Fruit fly (Drosophila melanogaster) whole organism, embryonic: Measurements from ENCODE around the gene Cyp40.

Experiments
- Awh ChIP-seq: fragments of 200-800 bp; sonication (Bioruptor generic); IDR thresholded peaks from 2 replicates; pipeline ENCODE4, ENCODE4 v1.3.6; 2022; ENCODE audit warnings: missing biosample characterization, missing genetic modification characterization
- B-H1 ChIP-seq: fragments of 200-800 bp; sonication (Bioruptor generic); IDR thresholded peaks from 3 replicates; pipeline ENCODE4 v1.3.6; 2022; ENCODE audit warnings: missing biosample characterization, missing genetic modification characterization
- CG11398 ChIP-seq: fragments of 200-800 bp; sonication (Bioruptor generic); optimal IDR thresholded peaks from 2 replicates; lab custom pipeline; 2016; ENCODE audit warnings: missing biosample characterization, missing genetic modification characterization
- CG14965 ChIP-seq: fragments of 200-800 bp; sonication (Bioruptor generic); optimal IDR thresholded peaks from 2 replicates; lab custom pipeline; 2016; ENCODE audit warnings: missing biosample characterization, missing genetic modification characterization, borderline replicate concordance
- CG15269 ChIP-seq: fragments of 200-800 bp; sonication (Bioruptor generic); optimal IDR thresholded peaks from 2 replicates; lab custom pipeline; 2018; ENCODE audit warnings: missing biosample characterization, mild to moderate bottlenecking, missing genetic modification characterization, moderate library complexity
- CG1792 ChIP-seq: fragments of 200-800 bp; sonication (Bioruptor generic); optimal IDR thresholded peaks from 2 replicates; lab custom pipeline; 2016; ENCODE audit warnings: missing biosample characterization, missing genetic modification characterization
- CG3163 ChIP-seq: fragments of 200-800 bp; sonication (Bioruptor generic); optimal IDR thresholded peaks from 3 replicates; lab custom pipeline; 2016; ENCODE audit warnings: missing biosample characterization, missing genetic modification characterization
- CG3407 ChIP-seq: fragments of 200-800 bp; sonication (Bioruptor generic); optimal IDR thresholded peaks from 2 replicates; lab custom pipeline; 2018; ENCODE audit warnings: missing biosample characterization, mild to moderate bottlenecking, missing genetic modification characterization
- CG4360 ChIP-seq: fragments of 200-800 bp; sonication (Bioruptor generic); IDR thresholded peaks from 2 replicates; pipeline ENCODE4 v1.3.6; 2022; ENCODE audit warnings: missing biosample characterization, missing genetic modification characterization
- CG6689 ChIP-seq: fragments of 200-800 bp; sonication (Bioruptor generic); IDR thresholded peaks from 2 replicates; pipeline ENCODE4 v1.3.6; 2022; ENCODE audit warnings: missing biosample characterization, missing genetic modification characterization
- CG6813 ChIP-seq: fragments of 200-800 bp; sonication (Bioruptor generic); optimal IDR thresholded peaks from 2 replicates; lab custom pipeline; 2017; ENCODE audit warnings: missing biosample characterization, missing genetic modification characterization, mild to moderate bottlenecking, moderate library complexity, missing genetic modification reagents
- CG8388 ChIP-seq: fragments of 200-800 bp; sonication (Bioruptor generic); optimal IDR thresholded peaks from 2 replicates; lab custom pipeline; 2019; ENCODE audit warnings: missing biosample characterization, mild to moderate bottlenecking, missing genetic modification characterization, moderate library complexity
- CG9817 ChIP-seq: fragments of 200-800 bp; sonication (Bioruptor generic); optimal IDR thresholded peaks from 2 replicates; lab custom pipeline; 2018; ENCODE audit warnings: missing biosample characterization, mild to moderate bottlenecking, missing genetic modification characterization, moderate library complexity
- CHES-1-like ChIP-seq: fragments of 200-800 bp; sonication (Bioruptor generic); optimal IDR thresholded peaks from 2 replicates; lab custom pipeline; 2016; ENCODE audit warnings: missing biosample characterization, missing genetic modification characterization
- Dp ChIP-seq: fragments of 200-800 bp; sonication (Bioruptor generic); optimal IDR thresholded peaks from 2 replicates; lab custom pipeline; 2018; ENCODE audit warnings: missing biosample characterization, mild to moderate bottlenecking, missing genetic modification characterization, moderate library complexity
- Dref ChIP-seq: fragments of 200-800 bp; sonication (Bioruptor generic); IDR thresholded peaks from 2 replicates; pipeline ENCODE4 v1.3.6; 2022; ENCODE audit warnings: missing biosample characterization, missing genetic modification characterization
- Fer2 ChIP-seq: fragments of 200-800 bp; sonication (Bioruptor generic); optimal IDR thresholded peaks from 2 replicates; lab custom pipeline; 2018; ENCODE audit warnings: missing biosample characterization, mild to moderate bottlenecking, missing genetic modification characterization, moderate library complexity
- Hmr ChIP-seq: fragments of 200-800 bp; sonication (Bioruptor generic); optimal IDR thresholded peaks from 3 replicates; lab custom pipeline; 2017; ENCODE audit warnings: mild to moderate bottlenecking, missing biosample characterization, missing genetic modification reagents, missing genetic modification characterization
- Jarid2 ChIP-seq: fragments of 200-800 bp; sonication (Bioruptor generic); optimal IDR thresholded peaks from 3 replicates; lab custom pipeline; 2017; ENCODE audit warnings: mild to moderate bottlenecking, missing biosample characterization, missing genetic modification reagents, missing genetic modification characterization
- NC2α ChIP-seq: fragments of 200-800 bp; sonication (Bioruptor generic); optimal IDR thresholded peaks from 2 replicates; lab custom pipeline; 2016; ENCODE audit warnings: missing biosample characterization, missing genetic modification characterization
- Nf-YC ChIP-seq: fragments of 200-800 bp; optimal IDR thresholded peaks from 3 replicates; lab custom pipeline; 2019; ENCODE audit warnings: missing biosample characterization, mild to moderate bottlenecking, missing genetic modification characterization, moderate library complexity
- Scr ChIP-seq: fragments of 200-800 bp; sonication (Bioruptor generic); IDR thresholded peaks from 2 replicates; pipeline ENCODE4 v1.3.6; 2022; ENCODE audit warnings: missing biosample characterization, missing genetic modification characterization; ENCODE audit not compliant: partially characterized antibody
- Stat92E ChIP-seq, 3 experiments: fragments of >200 bp in 2 of 3; fragments of 200-800 bp in 1 of 3; sonication (Bioruptor generic) in 1 of 3; optimal IDR thresholded peaks; 2 replicates each; lab custom pipeline; 2017 to 2019; ENCODE audit warnings: missing biosample characterization in 3 of 3, missing genetic modification characterization in 3 of 3, mild to moderate bottlenecking in 1 of 3, moderate library complexity in 1 of 3
- Usf ChIP-seq: fragments of 200-800 bp; sonication (Bioruptor generic); optimal IDR thresholded peaks from 2 replicates; lab custom pipeline; 2017; ENCODE audit warnings: missing genotype, missing biosample characterization, missing genetic modification characterization
- Xbp1 ChIP-seq: fragments of 200-800 bp; sonication (Bioruptor generic); optimal IDR thresholded peaks from 3 replicates; lab custom pipeline; 2016; ENCODE audit warnings: missing biosample characterization, mild to moderate bottlenecking, missing genetic modification characterization
- ab ChIP-seq: fragments of 200-800 bp; sonication (Bioruptor generic); optimal IDR thresholded peaks from 2 replicates; lab custom pipeline; 2016; ENCODE audit warnings: missing biosample characterization, missing genetic modification characterization
- aop ChIP-seq: fragments of 200-800 bp; sonication (Bioruptor generic); IDR thresholded peaks from 2 replicates; pipeline ENCODE4 v1.3.6; 2022; ENCODE audit warnings: missing biosample characterization, missing genetic modification characterization
- bab2 ChIP-seq: fragments of 200-800 bp; sonication (Bioruptor generic); optimal IDR thresholded peaks from 2 replicates; lab custom pipeline; 2016; ENCODE audit warnings: missing biosample characterization, missing genetic modification characterization
- br ChIP-seq: fragments of >200 bp; optimal IDR thresholded peaks from 2 replicates; lab custom pipeline; 2017
- cg ChIP-seq: fragments of 200-800 bp; sonication (Bioruptor generic); optimal IDR thresholded peaks from 3 replicates; lab custom pipeline; 2019; ENCODE audit warnings: missing biosample characterization, mild to moderate bottlenecking, missing genetic modification characterization, moderate library complexity
- chif ChIP-seq, 2 experiments: fragments of 200-800 bp; sonication (Bioruptor generic); optimal IDR thresholded peaks; 3 replicates each; lab custom pipeline; 2016; ENCODE audit warnings: missing biosample characterization in 2 of 2, missing genetic modification characterization in 2 of 2
- crp ChIP-seq, 2 experiments: fragments of 200-800 bp; sonication (Bioruptor generic); optimal IDR thresholded peaks; 2 replicates in 1 of 2; 3 replicates in 1 of 2; lab custom pipeline; 2017; ENCODE audit warnings: missing biosample characterization in 2 of 2, missing genetic modification characterization in 2 of 2, mild to moderate bottlenecking in 1 of 2, moderate library complexity in 1 of 2
- dm ChIP-seq: fragments of 200-800 bp; sonication (Bioruptor generic); optimal IDR thresholded peaks from 3 replicates; lab custom pipeline; 2016; ENCODE audit warnings: missing biosample characterization, missing genetic modification characterization
- dysf ChIP-seq: fragments of 200-800 bp; sonication (Bioruptor generic); IDR thresholded peaks from 3 replicates; pipeline ENCODE4 v1.3.6; 2022; ENCODE audit warnings: missing biosample characterization, missing genetic modification characterization
- ems ChIP-seq: fragments of 200-800 bp; sonication (Bioruptor generic); optimal IDR thresholded peaks from 3 replicates; lab custom pipeline; 2016; ENCODE audit warnings: missing biosample characterization, missing genetic modification characterization
- gcm ChIP-seq: fragments of 200-800 bp; sonication (Bioruptor generic); optimal IDR thresholded peaks from 2 replicates; lab custom pipeline; 2019; ENCODE audit warnings: missing biosample characterization, mild to moderate bottlenecking, missing genetic modification characterization, moderate library complexity
- ham ChIP-seq: fragments of 200-800 bp; sonication (Bioruptor generic); IDR thresholded peaks from 2 replicates; pipeline ENCODE4 v1.3.6; 2022; ENCODE audit warnings: missing biosample characterization, missing genetic modification characterization
- odd ChIP-seq: fragments of 200-800 bp; sonication (Bioruptor generic); optimal IDR thresholded peaks from 2 replicates; lab custom pipeline; 2017; ENCODE audit warnings: missing biosample characterization, mild to moderate bottlenecking, missing genetic modification characterization
- otp ChIP-seq: fragments of 200-800 bp; sonication (Bioruptor generic); IDR thresholded peaks from 3 replicates; pipeline ENCODE4, ENCODE4 v1.3.6; 2022; ENCODE audit warnings: missing biosample characterization, missing genetic modification characterization
- pfk ChIP-seq: fragments of 200-800 bp; sonication (Bioruptor generic); optimal IDR thresholded peaks from 2 replicates; lab custom pipeline; 2018; ENCODE audit warnings: missing biosample characterization, mild to moderate bottlenecking, missing genetic modification characterization, moderate library complexity
- pum ChIP-seq: fragments of 200-800 bp; sonication (Bioruptor generic); optimal IDR thresholded peaks from 2 replicates; lab custom pipeline; 2016; ENCODE audit warnings: missing biosample characterization, missing genetic modification characterization
- repo ChIP-seq: fragments of 200-800 bp; sonication (Bioruptor generic); optimal IDR thresholded peaks from 2 replicates; lab custom pipeline; 2016; ENCODE audit warnings: missing biosample characterization, missing genetic modification characterization
- shn ChIP-seq: fragments of 200-800 bp; sonication (Bioruptor generic); optimal IDR thresholded peaks from 3 replicates; lab custom pipeline; 2016; ENCODE audit warnings: missing biosample characterization, missing genetic modification characterization
- sim ChIP-seq: fragments of 200-800 bp; sonication (Bioruptor generic); IDR thresholded peaks from 2 replicates; pipeline ENCODE4 v1.3.6; 2022; ENCODE audit warnings: missing biosample characterization, missing genetic modification characterization
- sisA ChIP-seq: fragments of 200-800 bp; sonication (Bioruptor generic); IDR thresholded peaks from 2 replicates; pipeline ENCODE4 v1.3.6; 2022; ENCODE audit warnings: missing biosample characterization, missing genetic modification characterization
- sna ChIP-seq: fragments of 200-800 bp; sonication (Bioruptor generic); IDR thresholded peaks from 2 replicates; pipeline ENCODE4 v1.3.6; 2022; ENCODE audit warnings: missing biosample characterization, missing genetic modification characterization; ENCODE audit not compliant: partially characterized antibody
- sob ChIP-seq: fragments of 200-800 bp; sonication (Bioruptor generic); IDR thresholded peaks from 2 replicates; pipeline ENCODE4 v1.3.6; 2022; ENCODE audit warnings: missing biosample characterization, missing genetic modification characterization
- tll ChIP-seq, 2 experiments: fragments of 200-800 bp in 1 of 2; fragments of >200 bp in 1 of 2; sonication (Bioruptor generic) in 1 of 2; optimal IDR thresholded peaks; 2 replicates each; lab custom pipeline; 2017 to 2019; ENCODE audit warnings: missing biosample characterization in 2 of 2, missing genetic modification characterization in 2 of 2, mild to moderate bottlenecking in 1 of 2, moderate library complexity in 1 of 2
- toy ChIP-seq: fragments of 200-800 bp; sonication (Bioruptor generic); IDR thresholded peaks from 2 replicates; pipeline ENCODE4 v1.3.6; 2022; ENCODE audit warnings: missing biosample characterization, missing genetic modification characterization
- zen ChIP-seq: fragments of 200-800 bp; sonication (Bioruptor generic); optimal IDR thresholded peaks from 3 replicates; lab custom pipeline; 2018; ENCODE audit warnings: missing biosample characterization, mild to moderate bottlenecking, missing genetic modification characterization, moderate library complexity
- zf30C ChIP-seq: fragments of 200-800 bp; sonication (Bioruptor generic); optimal IDR thresholded peaks from 3 replicates; lab custom pipeline; 2018; ENCODE audit warnings: missing biosample characterization, mild to moderate bottlenecking, missing genetic modification characterization

Cyp40 gene

dm6 chr3L:9678007-9678497, 49.6 kb downstream of the Cyp40 start (continued):
- TF ChIP-seq CG1792 (GFP tag; lab: Kevin White, UChicago): no peak
- no peak for TF ChIP-seq sob (GFP tag; lab: Robert Waterston, UW)
- TF ChIP-seq toy (GFP tag; lab: Robert Waterston, UW): no peak
- no peak for TF ChIP-seq CG14965
- TF ChIP-seq otp (GFP tag; lab: Robert Waterston, UW): no peak
- peak; percentile 17 for TF ChIP-seq CG3163 (GFP tag; lab: Kevin White, UChicago)
- no peak for TF ChIP-seq CG9817 (tag; lab: Kevin White, UChicago)
- TF ChIP-seq Fer2 (tag; lab: Kevin White, UChicago): no peak
- no peak for TF ChIP-seq NC2α (GFP tag; lab: Kevin White, UChicago)
- TF ChIP-seq zen (tag; lab: Kevin White, UChicago): peak; percentile 4
- TF ChIP-seq dm (GFP tag; lab: Kevin White, UChicago): no peak
- TF ChIP-seq CHES-1-like (GFP tag; lab: Kevin White, UChicago): no peak
- TF ChIP-seq Scr (GFP tag; lab: Robert Waterston, UW): no peak
- TF ChIP-seq CG3407 (GFP tag; lab: Kevin White, UChicago): peak; percentile 0
- no peak for TF ChIP-seq repo
- TF ChIP-seq dysf (GFP tag; lab: Robert Waterston, UW): no peak
- no peak for TF ChIP-seq Stat92E (GFP tag; optimal IDR thresholded peaks at IDR 0.05; lab: Kevin White, UChicago)
- TF ChIP-seq CG8388: peak; percentile 68
- no peak for TF ChIP-seq chif (GFP tag; optimal IDR thresholded peaks at IDR 0.05; lab: Kevin White, UChicago)
- TF ChIP-seq ems (GFP tag; lab: Kevin White, UChicago): no peak
- no peak for TF ChIP-seq Dp (GFP tag; lab: Kevin White, UChicago)
- TF ChIP-seq CG6813 (GFP tag; lab: Kevin White, UChicago): peak; percentile 4
- TF ChIP-seq sisA (GFP tag; lab: Robert Waterston, UW): no peak
- no peak for TF ChIP-seq CG11398 (GFP tag; lab: Kevin White, UChicago)
- TF ChIP-seq pum: no peak
- TF ChIP-seq Hmr (GFP tag; lab: Kevin White, UChicago): no peak
- no peak for TF ChIP-seq odd (GFP tag; lab: Kevin White, UChicago)
- TF ChIP-seq shn (GFP tag; lab: Kevin White, UChicago): no peak
- peak; percentile 21 for TF ChIP-seq gcm (GFP tag; lab: Kevin White, UChicago)
- TF ChIP-seq CG4360 (GFP tag; lab: Robert Waterston, UW): no peak
- TF ChIP-seq Dref (GFP tag; lab: Robert Waterston, UW): no peak
- no peak for TF ChIP-seq zf30C (GFP tag; lab: Kevin White, UChicago)
- TF ChIP-seq B-H1: no peak
- TF ChIP-seq Awh (GFP tag; lab: Robert Waterston, UW): no peak
- TF ChIP-seq pfk (GFP tag; lab: Kevin White, UChicago): no peak
- TF ChIP-seq tll (GFP tag; optimal IDR thresholded peaks at IDR 0.05; lab: Kevin White, UChicago): peak in 1 of 2 experiments; percentile 42
- TF ChIP-seq ab (GFP tag; lab: Kevin White, UChicago): no peak
- no peak for TF ChIP-seq sna
- no peak for TF ChIP-seq CG15269 (tag; lab: Kevin White, UChicago)
- TF ChIP-seq br: no peak
- TF ChIP-seq sim: no peak
- no peak for TF ChIP-seq ham (GFP tag; lab: Robert Waterston, UW)
- no peak for TF ChIP-seq crp (GFP tag; optimal IDR thresholded peaks at IDR 0.05; lab: Kevin White, UChicago)
- no peak for TF ChIP-seq CG6689 (GFP tag; lab: Robert Waterston, UW)
- no peak for TF ChIP-seq Nf-YC
- no peak for TF ChIP-seq aop
- TF ChIP-seq Xbp1 (GFP tag; lab: Kevin White, UChicago): no peak
- no peak for TF ChIP-seq bab2 (GFP tag; lab: Kevin White, UChicago)
- no peak for TF ChIP-seq Usf (GFP tag; lab: Kevin White, UChicago)
- peak; percentile 71 for TF ChIP-seq cg (GFP tag; lab: Kevin White, UChicago)
- TF ChIP-seq Jarid2 (GFP tag; lab: Kevin White, UChicago): no peak
